Worm (Caenorhabditis elegans) whole organism, L4 larva: Measurements from ENCODE around the gene C52E2.2.
A peak's percentile ranks its signal among the peaks of the same experiment; 100 is the strongest.

Experiments
- F10B5.3 ChIP-seq: sonication (generic microtip); optimal IDR thresholded peaks from 2 replicates; lab custom pipeline; 2016; ENCODE audit warnings: mild to moderate bottlenecking, missing genetic modification characterization, missing compliant biosample characterization
- F37D6.2 ChIP-seq: sonication (generic microtip); optimal IDR thresholded peaks from 2 replicates; lab custom pipeline; 2016; ENCODE audit warnings: mild to moderate bottlenecking, missing genetic modification characterization, missing compliant biosample characterization
- R02D3.7 ChIP-seq: fragments of 150-350 bp; sonication (generic microtip); optimal IDR thresholded peaks from 3 replicates; lab custom pipeline; 2014; ENCODE audit warnings: missing biosample characterization, missing genetic modification characterization
- Y105C5A.15 ChIP-seq: fragments of 200-800 bp; sonication (Bioruptor generic); IDR thresholded peaks from 2 replicates; pipeline ENCODE4 v1.3.6; 2022; ENCODE audit warnings: missing genetic modification characterization, missing compliant biosample characterization
- Y5F2A.4 ChIP-seq: fragments of 200-800 bp; sonication (Bioruptor generic); optimal IDR thresholded peaks from 2 replicates; lab custom pipeline; 2018; ENCODE audit warnings: mild to moderate bottlenecking, missing genetic modification characterization, missing compliant biosample characterization
- aha-1 ChIP-seq: fragments of 150-350 bp; peaks from one replicate; lab custom pipeline; 2014; ENCODE audit warnings: missing biosample characterization, missing genetic modification characterization
- ceh-28 ChIP-seq: fragments of 150-350 bp; optimal IDR thresholded peaks from 2 replicates; lab custom pipeline; 2014; ENCODE audit warnings: missing biosample characterization, missing genetic modification reagents, missing genetic modification characterization
- cey-2 ChIP-seq: sonication (generic microtip); optimal IDR thresholded peaks from 3 replicates; lab custom pipeline; 2017; ENCODE audit warnings: missing genetic modification characterization, mild to moderate bottlenecking, missing compliant biosample characterization, antibody characterized with exemption, borderline replicate concordance; ENCODE audit not compliant: insufficient read depth
- daf-16 ChIP-seq, 3 experiments: sonication (generic microtip); optimal IDR thresholded peaks; 2 replicates each; lab custom pipeline; 2016 to 2017; ENCODE audit warnings: missing genetic modification characterization in 3 of 3, missing genetic modification reagents in 3 of 3, mild to moderate bottlenecking in 2 of 3, missing compliant biosample characterization in 2 of 3, missing biosample characterization in 1 of 3, moderate library complexity in 1 of 3
- dmd-6 ChIP-seq: fragments of 200-800 bp; sonication (Bioruptor generic); IDR thresholded peaks from 2 replicates; pipeline ENCODE4 v1.3.6; 2022; ENCODE audit warnings: missing genetic modification reagents, missing genetic modification characterization, missing compliant biosample characterization
- dmd-8 ChIP-seq: fragments of 200-800 bp; sonication (Bioruptor generic); IDR thresholded peaks from 2 replicates; pipeline ENCODE4 v1.3.6; 2022; ENCODE audit warnings: missing genetic modification characterization, missing compliant biosample characterization
- duxl-1 ChIP-seq: sonication (generic microtip); optimal IDR thresholded peaks from 2 replicates; lab custom pipeline; 2016; ENCODE audit warnings: mild to moderate bottlenecking, missing genetic modification characterization, moderate library complexity, missing compliant biosample characterization; ENCODE audit not compliant: poor library complexity
- fkh-10 ChIP-seq: fragments of 150-350 bp; optimal IDR thresholded peaks from 2 replicates; lab custom pipeline; 2014; ENCODE audit warnings: missing biosample characterization, missing genetic modification reagents, missing genetic modification characterization
- gei-8 ChIP-seq: fragments of 200-800 bp; sonication (Bioruptor generic); optimal IDR thresholded peaks from 2 replicates; lab custom pipeline; 2018; ENCODE audit warnings: mild to moderate bottlenecking, missing genetic modification characterization, missing compliant biosample characterization
- hlh-11 ChIP-seq: fragments of 200-800 bp; sonication (Bioruptor generic); optimal IDR thresholded peaks from 2 replicates; lab custom pipeline; 2018; ENCODE audit warnings: mild to moderate bottlenecking, missing genetic modification characterization, missing compliant biosample characterization
- hlh-30 ChIP-seq: sonication (generic microtip); optimal IDR thresholded peaks from 2 replicates; lab custom pipeline; 2017; ENCODE audit warnings: antibody characterized with exemption, mild to moderate bottlenecking, missing genetic modification characterization, missing compliant biosample characterization; ENCODE audit not compliant: insufficient read depth
- lim-7 ChIP-seq: fragments of 200-800 bp; sonication (Bioruptor generic); IDR thresholded peaks from 2 replicates; pipeline ENCODE4 v1.3.6; 2022; ENCODE audit warnings: missing genetic modification characterization, missing compliant biosample characterization
- lin-1 ChIP-seq: fragments of 200-800 bp; sonication (Bioruptor generic); IDR thresholded peaks from 2 replicates; pipeline ENCODE4 v1.3.6; 2022; ENCODE audit warnings: missing genetic modification reagents, missing genetic modification characterization, missing compliant biosample characterization
- lin-29 ChIP-seq: fragments of 200-800 bp; sonication (Bioruptor generic); IDR thresholded peaks from 2 replicates; pipeline ENCODE4 v1.3.6; 2022; ENCODE audit warnings: missing genetic modification reagents, missing genetic modification characterization, missing compliant biosample characterization
- lin-39 ChIP-seq: fragments of 150-350 bp; optimal IDR thresholded peaks from 2 replicates; lab custom pipeline; 2014; ENCODE audit warnings: missing biosample characterization, missing genetic modification reagents, missing genetic modification characterization
- lsy-2 ChIP-seq, 2 experiments: fragments of 150-350 bp in 1 of 2; sonication (generic microtip) in 1 of 2; optimal IDR thresholded peaks; 2 replicates each; lab custom pipeline; 2014 to 2017; ENCODE audit warnings: missing biosample characterization in 2 of 2, missing genetic modification characterization in 2 of 2
- madf-5 ChIP-seq, 2 experiments: fragments of 200-800 bp; sonication (Bioruptor generic); IDR thresholded peaks; 2 replicates each; pipeline ENCODE4 v1.3.6; 2022; ENCODE audit warnings: missing compliant biosample characterization in 2 of 2, missing genetic modification characterization in 2 of 2
- madf-9 ChIP-seq: fragments of 200-800 bp; sonication (Bioruptor generic); conservative IDR thresholded peaks from 2 replicates; pipeline ENCODE4 v1.3.6; 2022; ENCODE audit warnings: missing genetic modification reagents, missing genetic modification characterization, missing compliant biosample characterization
- mdl-1 ChIP-seq, 2 experiments: fragments of 150-350 bp in 1 of 2; sonication (generic microtip) in 1 of 2; optimal IDR thresholded peaks; 2 replicates each; lab custom pipeline; 2014 to 2017; ENCODE audit warnings: missing biosample characterization in 2 of 2, missing genetic modification characterization in 2 of 2
- mxl-2 ChIP-seq: fragments of 200-800 bp; sonication (Bioruptor generic); conservative IDR thresholded peaks from 2 replicates; pipeline ENCODE4 v1.3.6; 2022; ENCODE audit warnings: missing genetic modification reagents, missing genetic modification characterization, missing compliant biosample characterization
- mxl-3 ChIP-seq: fragments of 200-800 bp; sonication (Bioruptor generic); optimal IDR thresholded peaks from 2 replicates; lab custom pipeline; 2018; ENCODE audit warnings: mild to moderate bottlenecking, missing genetic modification characterization, missing compliant biosample characterization
- nhr-11 ChIP-seq: fragments of 150-350 bp; optimal IDR thresholded peaks from 2 replicates; lab custom pipeline; 2014; ENCODE audit warnings: missing biosample characterization, missing genetic modification characterization
- nhr-28 ChIP-seq: fragments of 150-350 bp; optimal IDR thresholded peaks from 2 replicates; lab custom pipeline; 2014; ENCODE audit warnings: missing biosample characterization, missing genetic modification characterization
- nhr-42 ChIP-seq: fragments of 200-800 bp; sonication (Bioruptor generic); IDR thresholded peaks from 2 replicates; pipeline ENCODE4 v1.3.6; 2022; ENCODE audit warnings: missing genetic modification characterization, missing compliant biosample characterization
- nhr-6 ChIP-seq: fragments of 150-350 bp; optimal IDR thresholded peaks from 2 replicates; lab custom pipeline; 2014; ENCODE audit warnings: missing biosample characterization, missing genetic modification characterization
- nhr-76 ChIP-seq: fragments of 150-350 bp; optimal IDR thresholded peaks from 2 replicates; lab custom pipeline; 2014; ENCODE audit warnings: missing biosample characterization, missing genetic modification characterization
- pqm-1 ChIP-seq: sonication (generic microtip); optimal IDR thresholded peaks from 2 replicates; lab custom pipeline; 2017; ENCODE audit warnings: missing biosample characterization, missing genetic modification characterization
- rbr-2 ChIP-seq: sonication (generic microtip); optimal IDR thresholded peaks from 2 replicates; lab custom pipeline; 2016; ENCODE audit warnings: missing genotype, missing genetic modification characterization, missing compliant biosample characterization
- saeg-2 ChIP-seq: fragments of 200-800 bp; sonication (Bioruptor generic); IDR thresholded peaks from 2 replicates; pipeline ENCODE4 v1.3.6; 2022; ENCODE audit warnings: missing genetic modification reagents, missing genetic modification characterization, missing compliant biosample characterization
- snpc-1.2 ChIP-seq: fragments of 200-800 bp; sonication (Bioruptor generic); IDR thresholded peaks from 2 replicates; pipeline ENCODE4 v1.3.6; 2022; ENCODE audit warnings: missing genetic modification reagents, missing genetic modification characterization, missing compliant biosample characterization
- spr-1 ChIP-seq: sonication (generic microtip); optimal IDR thresholded peaks from 2 replicates; lab custom pipeline; 2016; ENCODE audit warnings: mild to moderate bottlenecking, missing genetic modification characterization, missing compliant biosample characterization
- tag-97 ChIP-seq: fragments of 200-800 bp; sonication (Bioruptor generic); IDR thresholded peaks from 2 replicates; pipeline ENCODE4 v1.3.6; 2022; ENCODE audit warnings: missing genetic modification characterization, missing compliant biosample characterization
- tra-1 ChIP-seq: fragments of 200-800 bp; sonication (Bioruptor generic); IDR thresholded peaks from 2 replicates; pipeline ENCODE4 v1.3.6; 2022; ENCODE audit warnings: missing genetic modification reagents, missing genetic modification characterization, missing compliant biosample characterization
- unc-130 ChIP-seq: sonication (generic microtip); optimal IDR thresholded peaks from 2 replicates; lab custom pipeline; 2016; ENCODE audit warnings: missing genetic modification reagents, missing genetic modification characterization, missing compliant biosample characterization
- vab-7 ChIP-seq: fragments of 200-800 bp; sonication (Bioruptor generic); IDR thresholded peaks from 2 replicates; pipeline ENCODE4 v1.3.6; 2022; ENCODE audit warnings: missing genetic modification reagents, missing genetic modification characterization, missing compliant biosample characterization
- zfp-2 ChIP-seq: sonication (generic microtip); optimal IDR thresholded peaks from 2 replicates; lab custom pipeline; 2016; ENCODE audit warnings: mild to moderate bottlenecking, missing genetic modification characterization, missing compliant biosample characterization
- zip-2 ChIP-seq: fragments of 150-350 bp; optimal IDR thresholded peaks from 2 replicates; lab custom pipeline; 2014; ENCODE audit warnings: missing biosample characterization, missing genetic modification characterization

Gene C52E2.2

DNA sequence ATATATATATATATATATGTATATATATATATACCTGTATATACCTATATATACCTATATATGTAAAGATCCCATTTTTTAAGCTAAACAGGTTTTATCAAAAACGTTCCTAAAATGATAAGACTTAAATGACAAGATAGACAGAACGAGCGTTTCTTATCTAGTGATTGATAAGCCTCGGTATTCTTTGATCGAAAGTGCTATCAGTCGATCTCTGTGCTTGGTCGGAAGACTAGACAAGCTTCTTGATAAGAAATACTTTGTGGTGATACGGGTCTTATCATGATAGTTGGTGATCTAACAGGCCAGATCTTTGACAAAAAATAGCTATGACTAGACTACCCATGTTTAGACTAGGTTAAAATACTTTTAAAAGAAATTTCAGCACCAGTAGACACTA, 887 bp upstream of the C52E2.2 start (continued):
- TF ChIP-seq zip-2 (tag; lab: Kevin White, UChicago) (no peak), aha-1 (tag; lab: Kevin White, UChicago) (peak; percentile 38), tra-1 (GFP tag; lab: Robert Waterston, UW) (peak; percentile 97), Y105C5A.15 (GFP tag; lab: Robert Waterston, UW) (no peak), madf-5 (GFP tag; IDR thresholded peaks at IDR 0.05; lab: Robert Waterston, UW) (no peak), nhr-6 (tag; lab: Kevin White, UChicago) (peak; percentile 57), hlh-30 (tag; lab: Kevin White, UChicago) (peak; percentile 2), lim-7 (no peak), mxl-3 (peak; percentile 47), fkh-10 (GFP tag; lab: Kevin White, UChicago) (no peak), cey-2 (tag; lab: Kevin White, UChicago) (no peak), daf-16 (GFP tag; optimal IDR thresholded peaks at IDR 0.05; lab: Kevin White, UChicago) (no peak), daf-16 (tag; optimal IDR thresholded peaks at IDR 0.05; lab: Kevin White, UChicago) (peak; percentile 85), nhr-28 (peak; percentile 96), duxl-1 (peak; percentile 87), snpc-1.2 (GFP tag; lab: Robert Waterston, UW) (no peak), gei-8 (no peak), nhr-11 (tag; lab: Kevin White, UChicago) (no peak), dmd-6 (GFP tag; lab: Robert Waterston, UW) (peak; percentile 99), mxl-2 (GFP tag; lab: Robert Waterston, UW) (no peak), ceh-28 (tag; lab: Kevin White, UChicago) (no peak), hlh-11 (tag; lab: Kevin White, UChicago) (peak; percentile 92), lin-1 (GFP tag; lab: Robert Waterston, UW) (peak; percentile 97), F10B5.3 (tag; lab: Kevin White, UChicago) (no peak), dmd-8 (GFP tag; lab: Robert Waterston, UW) (no peak), tag-97 (GFP tag; lab: Robert Waterston, UW) (no peak), rbr-2 (tag; lab: Kevin White, UChicago) (no peak), unc-130 (GFP tag; lab: Kevin White, UChicago) (no peak), madf-9 (no peak), R02D3.7 (tag; lab: Kevin White, UChicago) (no peak), saeg-2 (no peak), nhr-42 (peak; percentile 52; the same call in 1 of the 2 replicates), Y5F2A.4 (GFP tag; lab: Kevin White, UChicago) (no peak), vab-7 (GFP tag; lab: Robert Waterston, UW) (no peak), zfp-2 (no peak), nhr-76 (tag; lab: Kevin White, UChicago) (no peak), mdl-1 (tag; optimal IDR thresholded peaks at IDR 0.05; lab: Kevin White, UChicago) (peak in 1 of 2 experiments; percentile 43), F37D6.2 (tag; lab: Kevin White, UChicago) (no peak), spr-1 (tag; lab: Kevin White, UChicago) (no peak), lsy-2 (tag; optimal IDR thresholded peaks at IDR 0.05; lab: Kevin White, UChicago) (no peak), pqm-1 (tag; lab: Kevin White, UChicago) (peak; percentile 99), lin-29 (GFP tag; lab: Robert Waterston, UW) (no peak), lin-39 (tag; lab: Kevin White, UChicago) (no peak)
